ENCODE assay signal across 2 fruit fly cellular contexts in genomic region chrX:3687837-3688375, dm6.
TF ChIP-seq lines count a peak whose summit lies in the region.

No protein-coding gene starts in this region.

TF ChIP-seq in whole organism, embryonic, 481 proteins besides CTCF, POLR2A, EP300 and RAD21 (continued from another document and continues in another):
- no peak for TF ChIP-seq CG34376 (GFP tag; optimal IDR thresholded peaks at IDR 0.05; lab: Kevin White, UChicago)
- peak; percentile 73 for TF ChIP-seq H2.0 (GFP tag; IDR thresholded peaks at IDR 0.05; lab: Robert Waterston, UW)
- TF ChIP-seq gt (GFP tag; IDR thresholded peaks at IDR 0.05; lab: Robert Waterston, UW) = no peak
- peak; percentile 53 for TF ChIP-seq seq (GFP tag; IDR thresholded peaks at IDR 0.05; lab: Robert Waterston, UW)
- no peak for TF ChIP-seq p53 (GFP tag; optimal IDR thresholded peaks at IDR 0.05; lab: Kevin White, UChicago)
- peak; percentile 34 for TF ChIP-seq disco-r (GFP tag; optimal IDR thresholded peaks at IDR 0.05; lab: Kevin White, UChicago)
- TF ChIP-seq gcm2 (GFP tag; optimal IDR thresholded peaks at IDR 0.05; lab: Kevin White, UChicago) = peak; percentile 11
- no peak for TF ChIP-seq CG16813 (GFP tag; IDR thresholded peaks at IDR 0.05; lab: Robert Waterston, UW; ENCODE audit: partially characterized antibody)
- no peak for TF ChIP-seq CG31224 (GFP tag; IDR thresholded peaks at IDR 0.05; lab: Robert Waterston, UW)
- TF ChIP-seq CG6654 (GFP tag; optimal IDR thresholded peaks at IDR 0.05; lab: Kevin White, UChicago) = peak; percentile 24
- TF ChIP-seq CG17186 (GFP tag; optimal IDR thresholded peaks at IDR 0.05; lab: Kevin White, UChicago) = peak; percentile 21
- TF ChIP-seq amos (GFP tag; IDR thresholded peaks at IDR 0.05; lab: Robert Waterston, UW; ENCODE audit: partially characterized antibody) = no peak
- TF ChIP-seq CG1792 (GFP tag; optimal IDR thresholded peaks at IDR 0.05; lab: Kevin White, UChicago) = no peak
- TF ChIP-seq abd-A (tag; optimal IDR thresholded peaks at IDR 0.05; lab: Kevin White, UChicago) = no peak
- TF ChIP-seq CG9797 (GFP tag; optimal IDR thresholded peaks at IDR 0.05; lab: Kevin White, UChicago) = no peak
- TF ChIP-seq CG10274 (GFP tag; optimal IDR thresholded peaks at IDR 0.05; lab: Kevin White, UChicago) = peak; percentile 11
- TF ChIP-seq ftz-f1 (GFP tag; optimal IDR thresholded peaks at IDR 0.05; lab: Kevin White, UChicago) = no peak
- no peak for TF ChIP-seq CG5180 (GFP tag; optimal IDR thresholded peaks at IDR 0.05; lab: Kevin White, UChicago)
- TF ChIP-seq ttk (GFP tag; IDR thresholded peaks at IDR 0.05; lab: Robert Waterston, UW) = peak; percentile 68
- peak; percentile 71 for TF ChIP-seq ranshi (GFP tag; IDR thresholded peaks at IDR 0.05; lab: Robert Waterston, UW)
- peak; percentile 80 for TF ChIP-seq cwo (GFP tag; optimal IDR thresholded peaks at IDR 0.05; lab: Kevin White, UChicago)
- TF ChIP-seq CG12219 (GFP tag; optimal IDR thresholded peaks at IDR 0.05; lab: Kevin White, UChicago) = peak; percentile 70
- TF ChIP-seq BEAF-32 (GFP tag; optimal IDR thresholded peaks at IDR 0.05; lab: Kevin White, UChicago) = no peak
- peak; percentile 69 for TF ChIP-seq chm (GFP tag; IDR thresholded peaks at IDR 0.05; lab: Robert Waterston, UW)
- TF ChIP-seq CG11085 (GFP tag; IDR thresholded peaks at IDR 0.05; lab: Robert Waterston, UW) = no peak
- peak; percentile 25 for TF ChIP-seq CG18476 (GFP tag; optimal IDR thresholded peaks at IDR 0.05; lab: Kevin White, UChicago)
- peak; percentile 25 for TF ChIP-seq CG10147 (GFP tag; optimal IDR thresholded peaks at IDR 0.05; lab: Kevin White, UChicago)
- no peak for TF ChIP-seq Gsc (GFP tag; IDR thresholded peaks at IDR 0.05; lab: Robert Waterston, UW)
- TF ChIP-seq ATbp (GFP tag; optimal IDR thresholded peaks at IDR 0.05; lab: Kevin White, UChicago) = peak; percentile 58
- peak; percentile 19 for TF ChIP-seq Sox100B (GFP tag; optimal IDR thresholded peaks at IDR 0.05; lab: Kevin White, UChicago)
- TF ChIP-seq hkb (optimal IDR thresholded peaks at IDR 0.05; lab: Kevin White, UChicago) = no peak
- TF ChIP-seq hkb (GFP tag; IDR thresholded peaks at IDR 0.05; lab: Robert Waterston, UW) = peak; percentile 65
- TF ChIP-seq CG17612 (GFP tag; IDR thresholded peaks at IDR 0.05; lab: Robert Waterston, UW) = no peak
- no peak for TF ChIP-seq CG14965 (GFP tag; optimal IDR thresholded peaks at IDR 0.05; lab: Kevin White, UChicago; ENCODE audit: borderline replicate concordance)
- no peak for TF ChIP-seq CG43689 (GFP tag; IDR thresholded peaks at IDR 0.05; lab: Robert Waterston, UW)
- TF ChIP-seq vnd (GFP tag; IDR thresholded peaks at IDR 0.05; lab: Robert Waterston, UW; ENCODE audit: partially characterized antibody) = no peak
- peak; percentile 37; the same call in 1 of the 2 replicates for TF ChIP-seq CG32772 (GFP tag; IDR thresholded peaks at IDR 0.05; lab: Robert Waterston, UW)
- TF ChIP-seq maf-S (GFP tag; optimal IDR thresholded peaks at IDR 0.05; lab: Kevin White, UChicago) = peak; percentile 32
- peak; percentile 32 for TF ChIP-seq cg (GFP tag; optimal IDR thresholded peaks at IDR 0.05; lab: Kevin White, UChicago)
- TF ChIP-seq NfI (GFP tag; optimal IDR thresholded peaks at IDR 0.05; lab: Kevin White, UChicago) = peak; percentile 54
- TF ChIP-seq dmrt11E (tag; optimal IDR thresholded peaks at IDR 0.05; lab: Kevin White, UChicago) = peak; percentile 71
- peak; percentile 32; the same call in 1 of the 2 replicates for TF ChIP-seq CG1024 (GFP tag; IDR thresholded peaks at IDR 0.05; lab: Robert Waterston, UW)
- peak; percentile 59 for TF ChIP-seq chn (GFP tag; optimal IDR thresholded peaks at IDR 0.05; lab: Kevin White, UChicago)
- no peak for TF ChIP-seq Scr (GFP tag; IDR thresholded peaks at IDR 0.05; lab: Robert Waterston, UW; ENCODE audit: partially characterized antibody)
- TF ChIP-seq grn (GFP tag; optimal IDR thresholded peaks at IDR 0.05; lab: Kevin White, UChicago) = no peak
- no peak for TF ChIP-seq NFAT (GFP tag; IDR thresholded peaks at IDR 0.05; lab: Robert Waterston, UW)
- no peak for TF ChIP-seq CG15601 (tag; optimal IDR thresholded peaks at IDR 0.05; lab: Kevin White, UChicago)
- TF ChIP-seq CG4854 (GFP tag; optimal IDR thresholded peaks at IDR 0.05; lab: Kevin White, UChicago) = peak; percentile 23
- peak; percentile 70 for TF ChIP-seq Mes4 (GFP tag; optimal IDR thresholded peaks at IDR 0.05; lab: Kevin White, UChicago)
- TF ChIP-seq Mad (GFP tag; optimal IDR thresholded peaks at IDR 0.05; lab: Kevin White, UChicago) = peak; percentile 12
- TF ChIP-seq D19B (GFP tag; optimal IDR thresholded peaks at IDR 0.05; lab: Kevin White, UChicago) = peak; percentile 0
- no peak for TF ChIP-seq CG15514 (GFP tag; optimal IDR thresholded peaks at IDR 0.05; lab: Kevin White, UChicago)
- TF ChIP-seq Ets97D (GFP tag; optimal IDR thresholded peaks at IDR 0.05; lab: Kevin White, UChicago) = no peak
- peak; percentile 45 for TF ChIP-seq CG8359 (GFP tag; optimal IDR thresholded peaks at IDR 0.05; lab: Kevin White, UChicago; ENCODE audit: borderline replicate concordance)
- TF ChIP-seq org-1 (GFP tag; optimal IDR thresholded peaks at IDR 0.05; lab: Kevin White, UChicago) = peak; percentile 69
- peak; percentile 6 for TF ChIP-seq ERR (GFP tag; optimal IDR thresholded peaks at IDR 0.05; lab: Kevin White, UChicago)
- no peak for TF ChIP-seq CG4282 (GFP tag; optimal IDR thresholded peaks at IDR 0.05; lab: Kevin White, UChicago)
- TF ChIP-seq run (tag; optimal IDR thresholded peaks at IDR 0.05; lab: Kevin White, UChicago) = no peak
- TF ChIP-seq CG4404 (GFP tag; IDR thresholded peaks at IDR 0.05; lab: Robert Waterston, UW) = no peak
- 0 out of 2 replicates have a peak, but pooled peaks have one; percentile 21 for TF ChIP-seq CG14667 (GFP tag; IDR thresholded peaks at IDR 0.05; lab: Robert Waterston, UW)
- TF ChIP-seq zen2 (GFP tag; IDR thresholded peaks at IDR 0.05; lab: Robert Waterston, UW; ENCODE audit: partially characterized antibody) = no peak
- no peak for TF ChIP-seq CG6175 (GFP tag; IDR thresholded peaks at IDR 0.05; lab: Robert Waterston, UW)
- peak; percentile 45 for TF ChIP-seq CG3407 (GFP tag; optimal IDR thresholded peaks at IDR 0.05; lab: Kevin White, UChicago)
- no peak for TF ChIP-seq pan (optimal IDR thresholded peaks at IDR 0.05; lab: Kevin White, UChicago)
- TF ChIP-seq pan (GFP tag; optimal IDR thresholded peaks at IDR 0.05 in 1 of 2, IDR thresholded peaks at IDR 0.05 in 1 of 2) = peak in 1 of 2 experiments; percentile 70
- peak; percentile 23 for TF ChIP-seq pho (GFP tag; optimal IDR thresholded peaks at IDR 0.05; lab: Kevin White, UChicago)

TF ChIP-seq in whole organism, prepupa, 60 proteins besides CTCF, POLR2A, EP300 and RAD21 (continued from another document):
- TF ChIP-seq Ets21C (GFP tag; optimal IDR thresholded peaks at IDR 0.05; lab: Kevin White, UChicago) (peak; percentile 62), CG32006 (GFP tag; optimal IDR thresholded peaks at IDR 0.05; lab: Kevin White, UChicago) (peak; percentile 87), cyc (GFP tag; optimal IDR thresholded peaks at IDR 0.05; lab: Kevin White, UChicago) (peak; percentile 72), pdm3 (GFP tag; optimal IDR thresholded peaks at IDR 0.05; lab: Kevin White, UChicago) (peak; percentile 87), CG16779 (tag; optimal IDR thresholded peaks at IDR 0.05; lab: Kevin White, UChicago) (peak; percentile 50), CG31627 (GFP tag; optimal IDR thresholded peaks at IDR 0.05; lab: Kevin White, UChicago) (peak; percentile 76), Blimp-1 (GFP tag; optimal IDR thresholded peaks at IDR 0.05; lab: Kevin White, UChicago) (no peak), CG8119 (GFP tag; IDR thresholded peaks at IDR 0.05; lab: Robert Waterston, UW) (peak; percentile 92), CG3032 (tag; optimal IDR thresholded peaks at IDR 0.05; lab: Kevin White, UChicago) (peak; percentile 61), CG6792 (GFP tag; optimal IDR thresholded peaks at IDR 0.05; lab: Kevin White, UChicago) (peak; percentile 77), net (GFP tag; optimal IDR thresholded peaks at IDR 0.05; lab: Kevin White, UChicago) (peak; percentile 86), CG3919 (GFP tag; optimal IDR thresholded peaks at IDR 0.05; lab: Kevin White, UChicago) (peak; percentile 86), CG6276 (GFP tag; optimal IDR thresholded peaks at IDR 0.05; lab: Kevin White, UChicago) (peak; percentile 77), CG6808 (GFP tag; optimal IDR thresholded peaks at IDR 0.05; lab: Kevin White, UChicago) (peak; percentile 60), CG8319 (GFP tag; optimal IDR thresholded peaks at IDR 0.05; lab: Kevin White, UChicago) (peak; percentile 41), ss (GFP tag; optimal IDR thresholded peaks at IDR 0.05; lab: Kevin White, UChicago) (peak; percentile 19 to 46), fd59A (GFP tag; optimal IDR thresholded peaks at IDR 0.05; lab: Kevin White, UChicago) (peak; percentile 64), CG11902 (GFP tag; optimal IDR thresholded peaks at IDR 0.05; lab: Kevin White, UChicago) (peak; percentile 31), achi (GFP tag; optimal IDR thresholded peaks at IDR 0.05; lab: Kevin White, UChicago) (peak; percentile 76), CG10631 (GFP tag; optimal IDR thresholded peaks at IDR 0.05; lab: Kevin White, UChicago) (peak; percentile 73), Sox14 (GFP tag; optimal IDR thresholded peaks at IDR 0.05; lab: Kevin White, UChicago) (peak; percentile 83), lz (GFP tag; optimal IDR thresholded peaks at IDR 0.05; lab: Kevin White, UChicago) (peak; percentile 81), CG1621 (tag; optimal IDR thresholded peaks at IDR 0.05; lab: Kevin White, UChicago) (peak; percentile 81), Hr4 (GFP tag; optimal IDR thresholded peaks at IDR 0.05; lab: Kevin White, UChicago) (peak; percentile 85), dac (GFP tag; optimal IDR thresholded peaks at IDR 0.05; lab: Kevin White, UChicago) (peak; percentile 70), Hr39 (GFP tag; optimal IDR thresholded peaks at IDR 0.05; lab: Kevin White, UChicago) (peak; percentile 78), Lpt (GFP tag; optimal IDR thresholded peaks at IDR 0.05; lab: Kevin White, UChicago) (peak; percentile 70), CG34406 (GFP tag; optimal IDR thresholded peaks at IDR 0.05; lab: Kevin White, UChicago) (peak; percentile 68), CG9139 (GFP tag; optimal IDR thresholded peaks at IDR 0.05; lab: Kevin White, UChicago) (peak; percentile 16), CG6854 (GFP tag; optimal IDR thresholded peaks at IDR 0.05; lab: Kevin White, UChicago) (peak; percentile 62), CG4318 (GFP tag; optimal IDR thresholded peaks at IDR 0.05; lab: Kevin White, UChicago) (peak; percentile 69), Hr38 (GFP tag; optimal IDR thresholded peaks at IDR 0.05; lab: Kevin White, UChicago) (no peak), Sox102F (GFP tag; optimal IDR thresholded peaks at IDR 0.05; lab: Kevin White, UChicago) (peak; percentile 75), topi (GFP tag; optimal IDR thresholded peaks at IDR 0.05; lab: Kevin White, UChicago) (peak; percentile 76), Smox (GFP tag; optimal IDR thresholded peaks at IDR 0.05; lab: Kevin White, UChicago) (peak; percentile 68), fkh (GFP tag; optimal IDR thresholded peaks at IDR 0.05; lab: Kevin White, UChicago) (no peak), CG7368 (GFP tag; optimal IDR thresholded peaks at IDR 0.05; lab: Kevin White, UChicago) (peak; percentile 80), CG15336 (GFP tag; IDR thresholded peaks at IDR 0.05; lab: Robert Waterston, UW) (peak; percentile 91), svp (GFP tag; lab: Kevin White, UChicago) (peak; percentile 90)
